Worm (Caenorhabditis elegans) whole organism, L1 larva: ENCODE data around the gene F16G10.10.

Experiments
- C04F5.9 ChIP-seq: sonication (generic microtip); optimal IDR thresholded peaks from 2 replicates; lab custom pipeline; 2016; ENCODE audit warnings: missing genetic modification characterization, missing compliant biosample characterization
- F16B12.6 ChIP-seq: fragments of 150-350 bp; optimal IDR thresholded peaks from 2 replicates; lab custom pipeline; 2014; ENCODE audit warnings: missing biosample characterization, missing genetic modification characterization
- aly-2 ChIP-seq: fragments of 150-350 bp; optimal IDR thresholded peaks from 2 replicates; lab custom pipeline; 2014; ENCODE audit warnings: missing biosample characterization, missing genetic modification characterization
- ceh-82 ChIP-seq, 3 experiments: fragments of 150-350 bp in 1 of 3; sonication (generic microtip) in 2 of 3; optimal IDR thresholded peaks; 2 replicates each; lab custom pipeline; 2014 to 2017; ENCODE audit warnings: missing biosample characterization in 3 of 3, missing genetic modification characterization in 3 of 3
- dpl-1 ChIP-seq, 3 experiments: fragments of 150-350 bp in 2 of 3; sonication (generic microtip) in 1 of 3; optimal IDR thresholded peaks; 2 replicates each; lab custom pipeline; 2014 to 2017; ENCODE audit warnings: missing biosample characterization in 3 of 3, missing genetic modification characterization in 3 of 3, missing genetic modification reagents in 3 of 3
- efl-1 ChIP-seq, 4 experiments: fragments of 150-350 bp; optimal IDR thresholded peaks in 3 of 4; peaks in 1 of 4; 1 replicate in 1 of 4; 2 replicates in 3 of 4; lab custom pipeline; 2014; ENCODE audit warnings: missing biosample characterization in 2 of 4, missing genetic modification characterization in 2 of 4, missing genetic modification reagents in 2 of 4
- egl-27 ChIP-seq, 2 experiments: fragments of 150-350 bp in 1 of 2; sonication (generic microtip); optimal IDR thresholded peaks; 3 replicates each; lab custom pipeline; 2017 to 2018; ENCODE audit warnings: missing biosample characterization in 2 of 2, missing genetic modification characterization in 2 of 2, missing genetic modification reagents in 2 of 2
- elt-2 ChIP-seq: sonication (generic microtip); optimal IDR thresholded peaks from 2 replicates; lab custom pipeline; 2016; ENCODE audit warnings: missing genetic modification characterization, mild to moderate bottlenecking, inconsistent platforms, missing compliant biosample characterization, missing genetic modification reagents
- fkh-4 ChIP-seq: sonication (generic microtip); optimal IDR thresholded peaks from 2 replicates; lab custom pipeline; 2016; ENCODE audit warnings: missing compliant biosample characterization, missing genetic modification characterization, borderline replicate concordance
- fkh-8 ChIP-seq: sonication (generic microtip); optimal IDR thresholded peaks from 2 replicates; lab custom pipeline; 2016; ENCODE audit warnings: mild to moderate bottlenecking, missing genetic modification characterization, missing compliant biosample characterization
- grh-1 ChIP-seq: fragments of 200-800 bp; sonication (Bioruptor generic); IDR thresholded peaks from 2 replicates; pipeline ENCODE4 v1.3.6; 2022; ENCODE audit warnings: missing genetic modification reagents, missing genetic modification characterization, missing compliant biosample characterization
- hlh-4 ChIP-seq: sonication (generic microtip); optimal IDR thresholded peaks from 2 replicates; lab custom pipeline; 2016; ENCODE audit warnings: mild to moderate bottlenecking, missing genetic modification characterization, missing compliant biosample characterization
- jun-1 ChIP-seq: fragments of 150-350 bp; optimal IDR thresholded peaks from 2 replicates; lab custom pipeline; 2014; ENCODE audit warnings: missing biosample characterization, missing genetic modification reagents, missing genetic modification characterization
- lin-15B ChIP-seq: fragments of 150-350 bp; sonication (generic microtip); optimal IDR thresholded peaks from 3 replicates; lab custom pipeline; 2014; ENCODE audit warnings: missing biosample characterization, missing genetic modification characterization
- lin-35 ChIP-seq, 2 experiments: fragments of 150-350 bp; optimal IDR thresholded peaks; 2 replicates each; lab custom pipeline; 2014; ENCODE audit warnings: missing biosample characterization in 2 of 2, missing genetic modification characterization in 2 of 2, missing genetic modification reagents in 2 of 2
- lin-39 ChIP-seq: fragments of 150-350 bp; optimal IDR thresholded peaks from 2 replicates; lab custom pipeline; 2014; ENCODE audit warnings: missing biosample characterization, missing genetic modification reagents, missing genetic modification characterization
- lsy-2 ChIP-seq, 2 experiments: fragments of 150-350 bp; optimal IDR thresholded peaks; 2 replicates each; lab custom pipeline; 2014; ENCODE audit warnings: missing biosample characterization in 2 of 2, missing genetic modification characterization in 2 of 2
- mab-9 ChIP-seq: fragments of 200-800 bp; sonication (Bioruptor generic); IDR thresholded peaks from 2 replicates; pipeline ENCODE4 v1.3.6; 2022; ENCODE audit warnings: missing genetic modification reagents, missing genetic modification characterization, missing compliant biosample characterization
- nhr-28 ChIP-seq: fragments of 150-350 bp; optimal IDR thresholded peaks from 2 replicates; lab custom pipeline; 2014; ENCODE audit warnings: missing biosample characterization, missing genetic modification characterization
- nhr-76 ChIP-seq: sonication (generic microtip); optimal IDR thresholded peaks from 2 replicates; lab custom pipeline; 2017; ENCODE audit warnings: missing biosample characterization, missing genetic modification characterization
- nhr-84 ChIP-seq: sonication (generic microtip); optimal IDR thresholded peaks from 2 replicates; lab custom pipeline; 2017; ENCODE audit warnings: missing biosample characterization, missing genetic modification characterization
- nhr-90 ChIP-seq: sonication (generic microtip); optimal IDR thresholded peaks from 2 replicates; lab custom pipeline; 2016; ENCODE audit warnings: mild to moderate bottlenecking, missing genetic modification characterization, missing compliant biosample characterization; ENCODE audit not compliant: poor library complexity
- snpc-4 ChIP-seq: fragments of 150-350 bp; optimal IDR thresholded peaks from 2 replicates; lab custom pipeline; 2014; ENCODE audit warnings: missing biosample characterization, missing genetic modification characterization
- snu-23 ChIP-seq: sonication (generic microtip); optimal IDR thresholded peaks from 2 replicates; lab custom pipeline; 2016; ENCODE audit warnings: missing genetic modification characterization, missing compliant biosample characterization
- swsn-7 ChIP-seq: sonication (generic microtip); optimal IDR thresholded peaks from 2 replicates; lab custom pipeline; 2016; ENCODE audit warnings: missing genetic modification characterization, missing compliant biosample characterization
- tlp-1 ChIP-seq: fragments of 150-350 bp; optimal IDR thresholded peaks from 2 replicates; lab custom pipeline; 2014; ENCODE audit warnings: missing biosample characterization, missing genetic modification characterization
- unc-62 ChIP-seq: fragments of 150-350 bp; optimal IDR thresholded peaks from 2 replicates; lab custom pipeline; 2014; ENCODE audit warnings: missing biosample characterization, missing genetic modification reagents, missing genetic modification characterization
- unc-86 ChIP-seq: sonication (generic microtip); optimal IDR thresholded peaks from 2 replicates; lab custom pipeline; 2016; ENCODE audit warnings: missing genetic modification characterization, missing compliant biosample characterization
- xbp-1 ChIP-seq: sonication (generic microtip); optimal IDR thresholded peaks from 2 replicates; lab custom pipeline; 2016; ENCODE audit warnings: missing genetic modification characterization, missing compliant biosample characterization
- ztf-4 ChIP-seq: fragments of 150-350 bp; optimal IDR thresholded peaks from 2 replicates; lab custom pipeline; 2014; ENCODE audit warnings: missing biosample characterization, missing genetic modification characterization

The F16G10.10 gene

ce11 chrII:2418836-2419235 lies 28.1 kb upstream of the F16G10.10 start, which contains the start of gene fbxc-20:
fbxc-20 (plus strand) TSS chrII:2419136.
- TF ChIP-seq nhr-84 (tag; lab: Kevin White, UChicago), result no peak
- no peak for TF ChIP-seq xbp-1 (tag; lab: Kevin White, UChicago)
- TF ChIP-seq swsn-7 (tag; lab: Kevin White, UChicago), result no peak
- TF ChIP-seq lin-35 (GFP tag; optimal IDR thresholded peaks at IDR 0.05; lab: Kevin White, UChicago), result no peak
- no peak for TF ChIP-seq ceh-82 (tag; optimal IDR thresholded peaks at IDR 0.05; lab: Kevin White, UChicago)
- TF ChIP-seq snu-23 (GFP tag; lab: Kevin White, UChicago), result no peak
- TF ChIP-seq aly-2 (tag; lab: Kevin White, UChicago), result no peak
- no peak for TF ChIP-seq snpc-4 (tag; lab: Kevin White, UChicago)

- TF ChIP-seq nhr-90 (tag; lab: Kevin White, UChicago), result no peak
Observed at ce11 chrII:2417889-2418288, 27.1 kb upstream of the F16G10.10 start, which contains the start of the genes F42G2.5 and F42G2.7. F42G2.5 (minus strand) TSS chrII:2417989. F42G2.7 (plus strand) TSS chrII:2418158.

- TF ChIP-seq unc-86 (tag; lab: Kevin White, UChicago) (no peak), lsy-2 (tag; optimal IDR thresholded peaks at IDR 0.05; lab: Kevin White, UChicago) (peak in 1 of 2 experiments; percentile 15), nhr-90 (tag; lab: Kevin White, UChicago) (peak; percentile 11), dpl-1 (GFP tag; optimal IDR thresholded peaks at IDR 0.05; lab: Kevin White, UChicago) (peak in 1 of 3 experiments; percentile 4), snu-23 (GFP tag; lab: Kevin White, UChicago) (no peak), lin-35 (GFP tag; optimal IDR thresholded peaks at IDR 0.05; lab: Kevin White, UChicago) (peak in 1 of 2 experiments; percentile 51), efl-1 (optimal IDR thresholded peaks at IDR 0.05; lab: Kevin White, UChicago) (peak in 1 of 2 experiments; percentile 27), efl-1 (GFP tag; optimal IDR thresholded peaks at IDR 0.05 in 1 of 2; lab: Kevin White, UChicago) (peak in 1 of 2 experiments; percentile 35), F16B12.6 (tag; lab: Kevin White, UChicago) (peak; percentile 44), elt-2 (tag; lab: Kevin White, UChicago) (peak; percentile 65)
Observed at ce11 chrII:2415439-2415838, 24.7 kb upstream of the F16G10.10 start, which contains the start of gene fbxa-4. fbxa-4 (minus strand) TSS chrII:2415531.

DNA sequence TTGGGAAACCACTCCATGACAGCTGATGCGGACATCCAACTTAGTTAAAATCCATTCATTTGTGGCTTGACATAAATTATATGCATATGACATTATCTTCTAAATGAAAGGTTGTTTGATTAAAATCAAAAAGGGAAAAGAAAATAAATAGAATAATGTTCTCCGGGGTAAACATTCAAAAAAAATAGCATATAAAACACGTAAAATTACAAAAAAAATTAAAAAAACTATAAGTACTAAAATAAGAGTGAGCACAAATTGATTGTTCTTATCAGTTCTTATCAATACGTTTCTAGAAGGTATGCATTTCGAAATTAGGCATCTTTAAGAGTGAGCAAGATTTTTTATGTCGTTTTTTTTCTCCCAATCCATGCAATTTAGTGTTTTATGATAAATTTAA lies 21.9 kb upstream of the F16G10.10 start, which contains the start of gene fbxa-182:
TSS of gene fbxa-182 (minus strand) at position 101 of the 400 bp plus-strand sequence.
- TF ChIP-seq elt-2 (tag; lab: Kevin White, UChicago), result peak; percentile 10
- TF ChIP-seq unc-62 (GFP tag; lab: Kevin White, UChicago), result no peak

- TF ChIP-seq tlp-1 (tag; lab: Kevin White, UChicago) (no peak), efl-1 (optimal IDR thresholded peaks at IDR 0.05; lab: Kevin White, UChicago) (no peak), efl-1 (GFP tag; optimal IDR thresholded peaks at IDR 0.05 in 1 of 2; lab: Kevin White, UChicago) (peak in 1 of 2 experiments; percentile 55)
- TF ChIP-seq, all 84 proteins: peak for 1
Observed at ce11 chrII:2411555-2411954, 20.8 kb upstream of the F16G10.10 start.

ce11 chrII:2411093-2411492 lies 20.3 kb upstream of the F16G10.10 start:
- TF ChIP-seq lin-39 (tag; lab: Kevin White, UChicago) (no peak), grh-1 (no peak), jun-1 (tag; lab: Kevin White, UChicago) (no peak), ceh-82 (tag; optimal IDR thresholded peaks at IDR 0.05; lab: Kevin White, UChicago) (no peak), C04F5.9 (tag; lab: Kevin White, UChicago) (no peak), efl-1 (optimal IDR thresholded peaks at IDR 0.05; lab: Kevin White, UChicago) (no peak), efl-1 (GFP tag; optimal IDR thresholded peaks at IDR 0.05 in 1 of 2; lab: Kevin White, UChicago) (no peak), nhr-76 (no peak), F16B12.6 (tag; lab: Kevin White, UChicago) (no peak), snpc-4 (tag; lab: Kevin White, UChicago) (no peak), ztf-4 (no peak), egl-27 (tag; optimal IDR thresholded peaks at IDR 0.05; lab: Kevin White, UChicago) (no peak), lin-15B (tag; lab: Kevin White, UChicago) (no peak), fkh-4 (tag; lab: Kevin White, UChicago) (no peak), unc-62 (GFP tag; lab: Kevin White, UChicago) (no peak), nhr-28 (tag; lab: Kevin White, UChicago) (no peak), fkh-8 (tag; lab: Kevin White, UChicago) (no peak), hlh-4 (no peak), mab-9 (no peak)
